Worm (Caenorhabditis elegans) whole organism, L4 larva: ENCODE measurements around the gene F02H6.2.

Source experiments
- arid-1 ChIP-seq: fragments of 200-800 bp; sonication (Bioruptor generic); conservative IDR thresholded peaks from 2 replicates; pipeline ENCODE4 v1.3.6; 2022; ENCODE audit warnings: missing genetic modification reagents, missing genetic modification characterization, missing compliant biosample characterization
- dve-1 ChIP-seq: sonication (generic microtip); optimal IDR thresholded peaks from 2 replicates; lab custom pipeline; 2017; ENCODE audit warnings: antibody characterized with exemption, mild to moderate bottlenecking, missing genetic modification characterization, missing compliant biosample characterization; ENCODE audit not compliant: insufficient read depth
- lin-13 ChIP-seq: fragments of 150-350 bp; optimal IDR thresholded peaks from 2 replicates; lab custom pipeline; 2014; ENCODE audit warnings: missing biosample characterization, missing genetic modification reagents, missing genetic modification characterization
- mep-1 ChIP-seq: fragments of 150-350 bp; sonication (generic microtip); optimal IDR thresholded peaks from 3 replicates; lab custom pipeline; 2014; ENCODE audit warnings: missing biosample characterization, missing genetic modification characterization
- nhr-6 ChIP-seq: fragments of 150-350 bp; optimal IDR thresholded peaks from 2 replicates; lab custom pipeline; 2014; ENCODE audit warnings: missing biosample characterization, missing genetic modification characterization
- unc-130 ChIP-seq: sonication (generic microtip); optimal IDR thresholded peaks from 2 replicates; lab custom pipeline; 2016; ENCODE audit warnings: missing genetic modification reagents, missing genetic modification characterization, missing compliant biosample characterization
- unc-62 ChIP-seq, 3 experiments: fragments of 150-350 bp in 1 of 3; sonication (generic microtip); optimal IDR thresholded peaks in 2 of 3; peaks in 1 of 3; 1 replicate in 1 of 3; 2 replicates in 2 of 3; lab custom pipeline; 2014 to 2017; ENCODE audit warnings: missing biosample characterization in 3 of 3, missing genetic modification characterization in 3 of 3, missing genetic modification reagents in 3 of 3, missing genotype in 1 of 3
- zag-1 ChIP-seq: fragments of 150-350 bp; optimal IDR thresholded peaks from 2 replicates; lab custom pipeline; 2014; ENCODE audit warnings: missing biosample characterization, missing genetic modification characterization

DNA sequence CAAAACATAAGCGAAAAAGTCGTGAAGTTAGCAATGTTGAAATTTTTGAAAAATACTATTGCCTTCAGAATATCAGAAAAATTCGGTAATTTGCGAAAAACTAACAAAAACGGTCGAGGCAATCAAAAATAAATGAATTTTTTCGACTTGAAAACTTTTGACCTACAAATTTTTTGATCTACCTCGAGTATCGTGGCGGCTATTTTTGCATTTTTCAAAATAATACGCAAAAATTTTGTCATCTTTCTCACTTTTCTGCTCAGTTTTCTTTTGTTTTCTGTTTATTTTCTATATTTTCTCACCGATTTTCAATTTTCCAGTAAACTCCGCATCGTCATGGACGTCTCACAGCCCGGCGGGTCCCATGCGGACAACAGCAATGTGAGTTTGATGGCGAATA is 19.5 kb downstream of the F02H6.2 start:
- TF ChIP-seq lin-13 (GFP tag; lab: Kevin White, UChicago) (no peak), dve-1 (tag; lab: Kevin White, UChicago) (no peak), unc-130 (GFP tag; lab: Kevin White, UChicago) (no peak), zag-1 (tag; lab: Kevin White, UChicago) (no peak), nhr-6 (tag; lab: Kevin White, UChicago) (no peak), arid-1 (GFP tag; lab: Robert Waterston, UW) (no peak), mep-1 (tag; lab: Kevin White, UChicago) (no peak), unc-62 (GFP tag; optimal IDR thresholded peaks at IDR 0.05 in 1 of 2; lab: Kevin White, UChicago) (no peak), unc-62 (tag; optimal IDR thresholded peaks at IDR 0.05; lab: Kevin White, UChicago) (no peak)
